Worm (Caenorhabditis elegans): Measurements from ENCODE around the gene mam-3.

mam-3 gene

ce11 chrIV:13445275-13445674 lies at the start of gene mam-3:
Gene mam-3 (minus strand): TSS chrIV:13445375.
- TF ChIP-seq snpc-4 (GFP tag; optimal IDR thresholded peaks at IDR 0.05), result no peak
- peak in 1 of 4 experiments; percentile 10 for TF ChIP-seq snpc-4 (tag; optimal IDR thresholded peaks at IDR 0.05)
- no peak for TF ChIP-seq zim-3 (tag; optimal IDR thresholded peaks at IDR 0.05)

- no peak for TF ChIP-seq zfh-2 (GFP tag; conservative IDR thresholded peaks at IDR 0.05)
- no peak for TF ChIP-seq F55B11.4 (tag; optimal IDR thresholded peaks at IDR 0.05; ENCODE audit: borderline replicate concordance, insufficient read depth)
- TF ChIP-seq F22D6.2 (tag; optimal IDR thresholded peaks at IDR 0.05), result no peak
- no peak for TF ChIP-seq C06A6.2 (GFP tag; conservative IDR thresholded peaks at IDR 0.05)
Observed at ce11 chrIV:13493719-13494118, 48.5 kb upstream of the mam-3 start.

DNA sequence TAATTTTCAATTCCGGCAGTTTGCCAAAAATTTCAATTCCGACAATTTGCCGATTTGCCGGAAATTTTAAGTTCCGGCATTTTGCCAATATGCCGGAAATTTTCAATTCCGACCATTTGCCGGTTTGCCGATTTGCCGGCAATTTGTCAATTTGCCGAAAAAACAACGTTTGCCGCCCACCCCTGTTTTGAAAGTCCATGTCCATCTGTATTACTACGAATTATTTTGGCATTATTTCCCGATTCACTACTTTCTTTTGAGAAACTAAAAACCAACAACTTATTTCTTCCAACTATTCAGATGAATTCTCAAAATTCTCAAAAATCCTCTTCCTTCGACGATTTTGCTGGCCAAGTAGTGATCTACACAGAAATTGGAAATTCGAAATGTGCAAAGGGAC lies 47.1 kb upstream of the mam-3 start, which contains the start of gene Y45F10A.7:
TSS of gene Y45F10A.7 (plus strand) at position 301 of the 400 bp plus-strand sequence.
- TF ChIP-seq lsl-1 (GFP tag; optimal IDR thresholded peaks at IDR 0.05) (no peak), ztf-3 (GFP tag; optimal IDR thresholded peaks at IDR 0.05) (no peak), Y53F4B.3 (GFP tag; IDR thresholded peaks at IDR 0.05) (no peak), sptf-2 (GFP tag; optimal IDR thresholded peaks at IDR 0.05) (no peak), nfya-1 (tag; optimal IDR thresholded peaks at IDR 0.05; ENCODE audit: borderline replicate concordance, insufficient read depth) (no peak), ets-4 (GFP tag; optimal IDR thresholded peaks at IDR 0.05) (no peak), B0261.1 (tag; optimal IDR thresholded peaks at IDR 0.05) (no peak), hsf-1 (GFP tag; IDR thresholded peaks at IDR 0.05) (no peak), nhr-27 (tag; optimal IDR thresholded peaks at IDR 0.05) (no peak), C06A6.2 (GFP tag; conservative IDR thresholded peaks at IDR 0.05) (no peak), repo-1 (tag; optimal IDR thresholded peaks at IDR 0.05) (no peak), nhr-90 (tag; optimal IDR thresholded peaks at IDR 0.05) (no peak), attf-3 (GFP tag; conservative IDR thresholded peaks at IDR 0.05) (no peak), K12H6.12 (tag; optimal IDR thresholded peaks at IDR 0.05) (no peak), snpc-3.4 (tag; optimal IDR thresholded peaks at IDR 0.05) (no peak), fkh-3 (tag; optimal IDR thresholded peaks at IDR 0.05) (no peak), sea-2 (GFP tag; IDR thresholded peaks at IDR 0.05) (no peak), F49E8.2 (tag; optimal IDR thresholded peaks at IDR 0.05; ENCODE audit: insufficient read depth) (no peak)

DNA sequence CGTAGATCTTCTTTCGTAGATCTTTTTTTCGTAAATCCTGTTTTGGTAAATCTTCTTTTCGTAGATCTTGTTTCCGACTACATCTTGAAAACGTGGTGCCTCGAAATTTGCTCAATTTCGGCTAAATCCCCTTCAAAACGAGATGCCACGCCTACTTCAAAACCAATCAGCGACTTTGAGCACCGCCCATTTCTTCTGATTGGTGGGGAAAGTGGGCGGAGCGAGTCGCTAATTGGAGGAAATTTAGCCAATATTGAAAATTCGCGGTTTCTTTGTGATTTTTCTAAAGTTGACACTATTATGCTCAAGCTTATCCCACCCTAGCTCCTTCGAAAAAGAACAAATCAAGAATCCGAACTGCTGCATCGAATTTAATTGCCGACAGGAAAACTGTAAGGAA lies 42.4 kb upstream of the mam-3 start:
- TF ChIP-seq T26A5.8 (tag; optimal IDR thresholded peaks at IDR 0.05) (no peak), somi-1 (GFP tag; optimal IDR thresholded peaks at IDR 0.05) (no peak), repo-1 (tag; optimal IDR thresholded peaks at IDR 0.05) (no peak), bed-1 (GFP tag; IDR thresholded peaks at IDR 0.05) (no peak), F55B11.4 (tag; optimal IDR thresholded peaks at IDR 0.05; ENCODE audit: borderline replicate concordance, insufficient read depth) (no peak), nfyb-1 (GFP tag; IDR thresholded peaks at IDR 0.05) (no peak), tbp1 (GFP tag; optimal IDR thresholded peaks at IDR 0.05) (no peak), ama-1 (optimal IDR thresholded peaks at IDR 0.05) (no peak), ama-1 (GFP tag; optimal IDR thresholded peaks at IDR 0.05) (no peak), zim-3 (tag; optimal IDR thresholded peaks at IDR 0.05) (no peak), F37B4.10 (GFP tag; IDR thresholded peaks at IDR 0.05) (no peak), attf-6 (GFP tag; IDR thresholded peaks at IDR 0.05) (no peak), Y53F4B.3 (GFP tag; IDR thresholded peaks at IDR 0.05) (no peak), mes-4 (tag; optimal IDR thresholded peaks at IDR 0.05) (no peak)

ce11 chrIV:13487019-13487418 lies 41.8 kb upstream of the mam-3 start:
- TF ChIP-seq madf-8 (GFP tag; conservative IDR thresholded peaks at IDR 0.05) (no peak), nfyb-1 (GFP tag; IDR thresholded peaks at IDR 0.05) (no peak), attf-5 (GFP tag; optimal IDR thresholded peaks at IDR 0.05) (no peak), let-607 (tag; optimal IDR thresholded peaks at IDR 0.05) (no peak), ztf-26 (tag; optimal IDR thresholded peaks at IDR 0.05) (no peak), mel-28 (tag; optimal IDR thresholded peaks at IDR 0.05; ENCODE audit: borderline replicate concordance) (no peak), ceh-100 (GFP tag; IDR thresholded peaks at IDR 0.05) (peak; percentile 69)

Data from whole organism, young adult.